Worm (Caenorhabditis elegans): ENCODE data around the gene F20A1.2.

ce11 chrV:7065226-7065625 lies 19.1 kb downstream of the F20A1.2 start, which contains the start of gene Y57E12AR.1:
- TF ChIP-seq dpl-1 (GFP tag; optimal IDR thresholded peaks at IDR 0.05) (no peak), nhr-28 (tag; optimal IDR thresholded peaks at IDR 0.05) (no peak)
